Worm (Caenorhabditis elegans): ENCODE measurements around the gene Y25C1A.14.

Gene Y25C1A.14

DNA sequence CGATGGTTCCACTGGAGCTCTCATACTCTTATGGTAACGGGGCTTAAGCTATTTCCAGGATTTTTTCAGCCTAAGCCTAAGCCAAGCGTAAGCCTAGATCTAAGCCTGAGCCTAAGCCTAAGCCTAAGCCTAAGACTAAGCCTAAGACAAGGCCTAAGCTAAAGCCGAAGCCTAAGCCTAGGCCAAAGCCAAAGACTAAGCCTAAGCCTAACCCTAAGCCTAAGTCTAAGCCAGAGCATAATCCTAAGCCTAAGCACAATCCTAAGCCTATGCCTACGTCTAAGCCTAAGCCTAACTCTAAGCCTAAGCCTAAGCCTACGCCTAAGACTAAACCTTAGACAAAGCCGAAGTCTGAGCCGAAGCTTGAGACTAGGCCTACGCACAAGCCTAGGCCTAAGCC, 47.8 kb downstream of the Y25C1A.14 start:
- no peak for TF ChIP-seq ceh-24 (tag; optimal IDR thresholded peaks at IDR 0.05)
- peak; percentile 62 for TF ChIP-seq dve-1 (tag; optimal IDR thresholded peaks at IDR 0.05)
- TF ChIP-seq ztf-16 (tag; optimal IDR thresholded peaks at IDR 0.05): no peak
- no peak for TF ChIP-seq sdc-2 (tag; optimal IDR thresholded peaks at IDR 0.05)
- no peak for TF ChIP-seq fkh-6 (tag; optimal IDR thresholded peaks at IDR 0.05)
- TF ChIP-seq C08G9.2 (tag; optimal IDR thresholded peaks at IDR 0.05): no peak
- TF ChIP-seq unc-55 (GFP tag; optimal IDR thresholded peaks at IDR 0.05): no peak

DNA sequence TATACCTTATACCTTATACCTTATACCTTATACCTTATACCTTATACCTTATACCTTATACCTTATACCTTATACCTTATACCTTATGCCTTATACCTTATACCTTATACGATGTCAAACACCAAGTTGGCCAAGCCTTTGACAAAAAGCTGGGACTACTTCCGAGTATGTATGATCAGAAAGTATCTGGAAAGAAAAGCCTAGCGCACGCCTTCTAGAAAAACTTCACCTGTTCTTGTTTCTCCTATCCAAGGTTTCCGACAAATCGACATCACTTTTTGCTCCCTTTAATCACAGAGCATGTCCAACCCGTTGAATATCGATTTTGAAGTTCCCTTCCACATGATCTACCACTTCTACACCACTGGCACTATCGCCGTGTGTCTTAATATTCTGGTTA, 48.4 kb downstream of the Y25C1A.14 start, which contains the start of gene sri-28:
Gene sri-28, plus strand, starts transcription at position 301 of the 400 bp plus-strand sequence.
- TF ChIP-seq ceh-9 (tag; optimal IDR thresholded peaks at IDR 0.05) (no peak), fkh-6 (tag; optimal IDR thresholded peaks at IDR 0.05) (no peak), mec-3 (tag; optimal IDR thresholded peaks at IDR 0.05; ENCODE audit: borderline replicate concordance) (no peak), ceh-6 (GFP tag; optimal IDR thresholded peaks at IDR 0.05) (no peak), unc-55 (GFP tag; optimal IDR thresholded peaks at IDR 0.05) (no peak), hlh-13 (GFP tag; optimal IDR thresholded peaks at IDR 0.05) (no peak), C38D4.7 (GFP tag; optimal IDR thresholded peaks at IDR 0.05) (no peak)

Measured in whole organism, late embryonic.